Worm (Caenorhabditis elegans) whole organism, L4 larva: ENCODE data around the gene C35D10.1.
A peak's percentile ranks its signal among the peaks of the same experiment; 100 is the strongest.

Source experiments
- D1046.2 ChIP-seq: fragments of 200-800 bp; sonication (Bioruptor generic); IDR thresholded peaks from 2 replicates; pipeline ENCODE4 v1.3.6; 2022; ENCODE audit warnings: missing genetic modification characterization, missing compliant biosample characterization
- F26F4.8 ChIP-seq: fragments of 200-800 bp; sonication (Bioruptor generic); conservative IDR thresholded peaks from 2 replicates; pipeline ENCODE4 v1.3.6; 2022; ENCODE audit warnings: missing genetic modification characterization, missing compliant biosample characterization
- R02D3.7 ChIP-seq: fragments of 150-350 bp; sonication (generic microtip); optimal IDR thresholded peaks from 3 replicates; lab custom pipeline; 2014; ENCODE audit warnings: missing biosample characterization, missing genetic modification characterization
- T20F7.1 ChIP-seq: fragments of 200-800 bp; sonication (Bioruptor generic); optimal IDR thresholded peaks from 2 replicates; lab custom pipeline; 2018; ENCODE audit warnings: mild to moderate bottlenecking, missing genetic modification characterization, missing compliant biosample characterization
- Y75B8A.6 ChIP-seq: fragments of 200-800 bp; sonication (Bioruptor generic); IDR thresholded peaks from 2 replicates; pipeline ENCODE4 v1.3.6; 2022; ENCODE audit warnings: missing genetic modification reagents, missing genetic modification characterization, missing compliant biosample characterization
- aha-1 ChIP-seq: fragments of 150-350 bp; peaks from one replicate; lab custom pipeline; 2014; ENCODE audit warnings: missing biosample characterization, missing genetic modification characterization
- arid-1 ChIP-seq: fragments of 200-800 bp; sonication (Bioruptor generic); conservative IDR thresholded peaks from 2 replicates; pipeline ENCODE4 v1.3.6; 2022; ENCODE audit warnings: missing genetic modification reagents, missing genetic modification characterization, missing compliant biosample characterization
- ceh-44 ChIP-seq: fragments of 200-800 bp; sonication (Bioruptor generic); IDR thresholded peaks from 2 replicates; pipeline ENCODE4 v1.3.6; 2022; ENCODE audit warnings: missing genetic modification reagents, missing genetic modification characterization, missing compliant biosample characterization
- ceh-82 ChIP-seq: sonication (generic microtip); optimal IDR thresholded peaks from 2 replicates; lab custom pipeline; 2017; ENCODE audit warnings: missing biosample characterization, missing genetic modification characterization
- ces-1 ChIP-seq: fragments of 150-350 bp; sonication (generic microtip); optimal IDR thresholded peaks from 4 replicates; lab custom pipeline; 2014; ENCODE audit warnings: missing biosample characterization, missing genetic modification reagents, missing genetic modification characterization
- daf-16 ChIP-seq, 3 experiments: sonication (generic microtip); optimal IDR thresholded peaks; 2 replicates each; lab custom pipeline; 2016 to 2017; ENCODE audit warnings: missing genetic modification characterization in 3 of 3, missing genetic modification reagents in 3 of 3, mild to moderate bottlenecking in 2 of 3, missing compliant biosample characterization in 2 of 3, missing biosample characterization in 1 of 3, moderate library complexity in 1 of 3
- daf-8 ChIP-seq: fragments of 200-800 bp; sonication (Bioruptor generic); IDR thresholded peaks from 2 replicates; pipeline ENCODE4 v1.3.6; 2022; ENCODE audit warnings: missing genetic modification characterization, missing compliant biosample characterization
- dmd-6 ChIP-seq: fragments of 200-800 bp; sonication (Bioruptor generic); IDR thresholded peaks from 2 replicates; pipeline ENCODE4 v1.3.6; 2022; ENCODE audit warnings: missing genetic modification reagents, missing genetic modification characterization, missing compliant biosample characterization
- dpl-1 ChIP-seq: fragments of 150-350 bp; optimal IDR thresholded peaks from 2 replicates; lab custom pipeline; 2014; ENCODE audit warnings: missing biosample characterization, missing genetic modification reagents, missing genetic modification characterization
- dve-1 ChIP-seq: sonication (generic microtip); optimal IDR thresholded peaks from 2 replicates; lab custom pipeline; 2017; ENCODE audit warnings: antibody characterized with exemption, mild to moderate bottlenecking, missing genetic modification characterization, missing compliant biosample characterization; ENCODE audit not compliant: insufficient read depth
- egl-27 ChIP-seq: sonication (generic microtip); optimal IDR thresholded peaks from 3 replicates; lab custom pipeline; 2017; ENCODE audit warnings: missing biosample characterization, missing genetic modification reagents, missing genetic modification characterization
- hlh-11 ChIP-seq: fragments of 200-800 bp; sonication (Bioruptor generic); optimal IDR thresholded peaks from 2 replicates; lab custom pipeline; 2018; ENCODE audit warnings: mild to moderate bottlenecking, missing genetic modification characterization, missing compliant biosample characterization
- hlh-30 ChIP-seq: sonication (generic microtip); optimal IDR thresholded peaks from 2 replicates; lab custom pipeline; 2017; ENCODE audit warnings: antibody characterized with exemption, mild to moderate bottlenecking, missing genetic modification characterization, missing compliant biosample characterization; ENCODE audit not compliant: insufficient read depth
- hmg-1.1 ChIP-seq: fragments of 200-800 bp; sonication (Bioruptor generic); IDR thresholded peaks from 2 replicates; pipeline ENCODE4 v1.3.6; 2022; ENCODE audit warnings: missing genetic modification reagents, missing genetic modification characterization, missing compliant biosample characterization
- lin-38 ChIP-seq: fragments of 200-800 bp; sonication (Bioruptor generic); IDR thresholded peaks from 2 replicates; pipeline ENCODE4 v1.3.6; 2022; ENCODE audit warnings: missing genetic modification reagents, missing genetic modification characterization, missing compliant biosample characterization
- lir-3 ChIP-seq: sonication (generic microtip); optimal IDR thresholded peaks from 2 replicates; lab custom pipeline; 2016; ENCODE audit warnings: mild to moderate bottlenecking, missing genetic modification characterization, missing compliant biosample characterization
- nhr-10 ChIP-seq: fragments of 150-350 bp; optimal IDR thresholded peaks from 2 replicates; lab custom pipeline; 2014; ENCODE audit warnings: missing biosample characterization, missing genetic modification characterization
- nhr-28 ChIP-seq: fragments of 150-350 bp; optimal IDR thresholded peaks from 2 replicates; lab custom pipeline; 2014; ENCODE audit warnings: missing biosample characterization, missing genetic modification characterization
- pqm-1 ChIP-seq: sonication (generic microtip); optimal IDR thresholded peaks from 2 replicates; lab custom pipeline; 2017; ENCODE audit warnings: missing biosample characterization, missing genetic modification characterization
- sdz-12 ChIP-seq: fragments of 200-800 bp; sonication (Bioruptor generic); optimal IDR thresholded peaks from 2 replicates; lab custom pipeline; 2018; ENCODE audit warnings: mild to moderate bottlenecking, missing genetic modification characterization, missing compliant biosample characterization
- unc-62 ChIP-seq, 3 experiments: fragments of 150-350 bp in 1 of 3; sonication (generic microtip); optimal IDR thresholded peaks in 2 of 3; peaks in 1 of 3; 1 replicate in 1 of 3; 2 replicates in 2 of 3; lab custom pipeline; 2014 to 2017; ENCODE audit warnings: missing biosample characterization in 3 of 3, missing genetic modification characterization in 3 of 3, missing genetic modification reagents in 3 of 3, missing genotype in 1 of 3
- zfp-2 ChIP-seq: sonication (generic microtip); optimal IDR thresholded peaks from 2 replicates; lab custom pipeline; 2016; ENCODE audit warnings: mild to moderate bottlenecking, missing genetic modification characterization, missing compliant biosample characterization
- zip-2 ChIP-seq: fragments of 150-350 bp; optimal IDR thresholded peaks from 2 replicates; lab custom pipeline; 2014; ENCODE audit warnings: missing biosample characterization, missing genetic modification characterization

Gene C35D10.1

DNA sequence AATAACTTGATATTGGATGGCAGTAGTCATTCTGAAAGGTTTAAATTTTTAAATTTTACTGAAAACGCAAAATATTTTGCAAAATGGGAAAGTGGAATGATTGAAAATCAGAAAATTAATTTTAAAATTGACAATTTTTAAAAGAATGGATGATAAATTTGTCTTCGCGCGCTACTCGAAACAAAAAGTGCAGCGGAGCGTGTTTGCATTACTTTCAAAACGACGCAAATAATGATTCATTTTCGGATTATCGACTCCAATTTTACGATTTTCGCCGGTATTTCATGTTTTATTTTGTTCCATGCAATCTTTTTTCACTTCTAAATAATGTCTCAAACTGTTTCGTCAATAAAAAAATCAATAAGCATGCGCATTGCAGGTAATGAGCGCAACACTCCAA lies 1.3 kb upstream of the C35D10.1 start, which contains the start of the genes tost-1 and arx-6 (continued):
- TF ChIP-seq dve-1 (tag; lab: Kevin White, UChicago) (no peak), hmg-1.1 (no peak)
- TF ChIP-seq, all 104 proteins: peak for 5

DNA sequence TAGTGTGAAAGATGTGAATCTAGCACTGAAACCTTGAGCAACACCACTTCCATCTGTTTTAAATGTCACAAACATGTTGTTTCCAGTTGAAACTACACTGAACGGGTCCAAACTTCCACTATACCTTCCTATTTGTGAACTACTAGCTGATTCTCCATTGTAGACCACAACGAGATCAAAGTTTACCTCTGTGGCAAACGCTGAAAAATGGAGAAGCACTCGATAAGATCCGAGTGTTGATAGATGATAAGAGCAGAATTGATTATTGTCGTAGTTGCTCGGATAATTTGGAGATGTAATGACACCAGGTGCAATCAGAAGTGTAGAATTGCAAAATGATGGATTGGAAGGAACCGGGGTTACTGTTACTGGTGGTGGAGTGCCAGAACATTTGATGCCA lies 2.4 kb downstream of the C35D10.1 start:
- peak; percentile 11 for TF ChIP-seq nhr-28 (tag; lab: Kevin White, UChicago)
- TF ChIP-seq daf-16 (GFP tag; optimal IDR thresholded peaks at IDR 0.05; lab: Kevin White, UChicago), result no peak
- TF ChIP-seq daf-16 (tag; optimal IDR thresholded peaks at IDR 0.05; lab: Kevin White, UChicago), result peak; percentile 22
- TF ChIP-seq pqm-1 (tag; lab: Kevin White, UChicago), result peak; percentile 38
- TF ChIP-seq dmd-6, result 0 out of 2 replicates have a peak, but pooled peaks have one; percentile 17
- TF ChIP-seq dpl-1, result no peak
- TF ChIP-seq hlh-11 (tag; lab: Kevin White, UChicago), result peak; percentile 12
- TF ChIP-seq R02D3.7 (tag; lab: Kevin White, UChicago), result no peak

DNA sequence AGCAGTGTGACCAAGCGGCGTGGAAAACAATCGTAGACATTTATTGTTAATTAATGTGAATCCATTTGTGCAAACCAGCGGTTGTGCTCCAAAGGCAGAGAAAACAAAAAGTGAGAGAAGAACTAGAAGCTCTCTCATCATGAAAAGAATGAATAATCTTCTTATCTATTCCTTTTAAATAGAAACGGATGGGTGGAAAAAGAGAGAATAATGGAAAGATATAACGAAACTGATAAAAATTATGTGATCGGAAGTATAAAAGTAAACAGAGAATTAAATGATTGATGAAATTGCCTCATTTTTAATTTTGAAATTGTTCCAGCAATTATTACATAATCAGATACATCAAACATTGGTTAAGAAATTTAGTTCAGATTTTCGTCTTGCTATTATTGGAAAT lies 3.9 kb downstream of the C35D10.1 start, which contains the start of gene clec-5:
Gene clec-5 (minus strand): TSS at position 178 of the 400 bp plus-strand sequence.
- no peak for TF ChIP-seq egl-27
- peak; percentile 13 for TF ChIP-seq dve-1 (tag; lab: Kevin White, UChicago)
- peak; percentile 56 for TF ChIP-seq pqm-1 (tag; lab: Kevin White, UChicago)
- TF ChIP-seq daf-16 (GFP tag; optimal IDR thresholded peaks at IDR 0.05; lab: Kevin White, UChicago), result no peak
- peak; percentile 17 for TF ChIP-seq daf-16 (tag; optimal IDR thresholded peaks at IDR 0.05; lab: Kevin White, UChicago)
- no peak for TF ChIP-seq hlh-30 (tag; lab: Kevin White, UChicago)

DNA sequence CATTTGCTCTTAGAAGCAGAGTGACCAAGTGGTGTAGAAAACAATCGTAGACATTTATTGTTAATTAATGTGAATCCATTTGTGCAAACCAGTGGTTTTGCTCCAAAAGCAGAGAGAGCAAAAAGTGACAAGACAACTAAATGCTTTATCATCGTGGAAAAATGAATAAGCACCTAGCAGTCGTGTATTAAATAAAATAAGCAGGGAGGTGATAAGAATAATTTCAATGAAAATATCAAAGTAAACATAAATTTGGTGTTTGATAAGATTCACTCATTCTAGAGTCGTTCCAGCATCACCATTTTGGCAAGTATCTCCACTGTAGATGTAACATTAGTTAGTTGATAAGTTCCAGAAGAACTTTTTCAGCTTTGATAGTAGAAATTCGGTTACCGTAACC lies 7.7 kb downstream of the C35D10.1 start, which contains the start of gene clec-6:
Gene clec-6 (minus strand): TSS at position 154 of the 400 bp plus-strand sequence.
- TF ChIP-seq daf-8 (no peak), ces-1 (GFP tag; lab: Kevin White, UChicago) (no peak), zfp-2 (no peak), Y75B8A.6 (no peak), nhr-28 (tag; lab: Kevin White, UChicago) (peak; percentile 8), dmd-6 (peak; percentile 36; the same call in 1 of the 2 replicates), daf-16 (GFP tag; optimal IDR thresholded peaks at IDR 0.05; lab: Kevin White, UChicago) (no peak), daf-16 (tag; optimal IDR thresholded peaks at IDR 0.05; lab: Kevin White, UChicago) (peak; percentile 42)

DNA sequence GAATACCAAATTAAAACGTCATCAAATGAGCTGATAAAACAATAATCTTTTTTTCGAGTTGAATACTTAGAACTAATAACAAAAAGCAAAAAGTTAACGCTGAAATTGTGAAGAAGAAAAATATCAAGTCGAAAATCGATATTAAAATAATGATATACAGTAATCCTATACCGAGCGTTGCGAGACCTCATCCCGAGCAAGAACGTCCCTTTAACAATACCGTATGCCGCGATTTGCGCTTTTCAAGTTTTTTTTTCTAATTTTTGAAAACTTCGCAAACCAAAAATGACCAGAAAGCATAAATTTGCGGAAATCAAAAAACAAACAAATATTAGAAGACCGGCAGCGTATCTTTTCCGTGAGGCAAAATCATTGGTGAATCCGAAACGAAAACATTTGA lies 11.5 kb downstream of the C35D10.1 start, which contains the start of gene F26F4.5:
Gene F26F4.5 (minus strand): TSS at position 256 of the 400 bp plus-strand sequence.
- TF ChIP-seq ceh-44 (GFP tag; lab: Robert Waterston, UW), result no peak
- peak; percentile 45; the same call in 1 of the 2 replicates for TF ChIP-seq lin-38 (GFP tag; lab: Robert Waterston, UW)
- TF ChIP-seq aha-1 (tag; lab: Kevin White, UChicago), result peak; percentile 70
- TF ChIP-seq, all 104 proteins: peak for 2

DNA sequence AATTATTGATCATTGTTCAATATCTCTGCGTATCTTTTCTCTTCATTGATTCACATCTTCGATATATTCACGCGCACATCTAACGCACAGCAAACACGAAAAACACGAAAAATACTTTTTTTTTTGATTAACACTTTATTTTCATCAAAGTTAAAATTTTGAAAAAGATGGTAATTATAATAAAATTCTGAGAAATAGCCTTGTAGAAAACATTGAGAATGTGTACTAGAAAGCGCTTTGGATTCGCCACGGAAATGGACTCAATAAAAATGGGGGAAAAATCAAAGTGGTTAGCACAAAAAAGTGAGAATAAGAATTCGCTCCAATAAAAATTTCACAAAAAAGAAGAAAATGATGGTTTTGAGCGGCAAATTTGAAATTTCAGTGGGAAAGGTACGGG lies 14.0 kb downstream of the C35D10.1 start, which contains the start of gene F26F4.6:
Gene F26F4.6 (minus strand): TSS at position 101 of the 400 bp plus-strand sequence.
- TF ChIP-seq sdz-12 (GFP tag; lab: Kevin White, UChicago) (no peak), nhr-10 (no peak), D1046.2 (no peak), F26F4.8 (GFP tag; lab: Robert Waterston, UW) (no peak)
- TF ChIP-seq, all 104 proteins: peak for 0

DNA sequence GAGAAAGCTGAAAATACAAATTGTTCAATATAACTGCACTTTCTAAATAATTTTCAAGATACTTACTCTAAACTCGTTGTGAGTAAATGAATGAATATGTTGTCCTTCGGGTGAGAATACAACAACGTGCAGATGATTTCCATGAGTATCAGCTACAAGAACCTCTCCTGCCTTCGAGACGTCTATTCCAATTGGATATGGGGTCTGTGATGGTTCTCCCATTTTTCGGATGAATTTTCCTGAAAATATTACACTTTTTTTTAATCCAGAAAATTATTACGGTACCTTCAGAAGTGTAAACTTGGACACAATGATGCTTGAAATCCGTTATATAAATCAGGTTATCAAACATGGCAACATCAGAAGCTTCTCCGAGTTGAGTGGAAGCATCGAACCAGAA lies 15.8 kb downstream of the C35D10.1 start:
- TF ChIP-seq T20F7.1 (GFP tag; lab: Kevin White, UChicago), result no peak
- TF ChIP-seq ceh-82 (tag; lab: Kevin White, UChicago), result no peak
- TF ChIP-seq lir-3 (tag; lab: Kevin White, UChicago), result no peak
- TF ChIP-seq arid-1 (GFP tag; lab: Robert Waterston, UW), result no peak
- TF ChIP-seq zip-2 (tag; lab: Kevin White, UChicago), result no peak
- TF ChIP-seq unc-62 (GFP tag; optimal IDR thresholded peaks at IDR 0.05 in 1 of 2; lab: Kevin White, UChicago), result peak in 1 of 2 experiments; percentile 91
- TF ChIP-seq unc-62 (tag; optimal IDR thresholded peaks at IDR 0.05; lab: Kevin White, UChicago), result no peak
